Worm (Caenorhabditis elegans) whole organism, L2 larva: ENCODE measurements around the gene srx-10.

Experiments used
- elt-1 ChIP-seq: fragments of 150-350 bp; optimal IDR thresholded peaks from 2 replicates; lab custom pipeline; 2014; ENCODE audit warnings: missing biosample characterization, missing genetic modification characterization
- unc-62 ChIP-seq: fragments of 150-350 bp; optimal IDR thresholded peaks from 2 replicates; lab custom pipeline; 2014; ENCODE audit warnings: missing biosample characterization, missing genetic modification reagents, missing genetic modification characterization
- ztf-4 ChIP-seq: fragments of 150-350 bp; optimal IDR thresholded peaks from 2 replicates; lab custom pipeline; 2014; ENCODE audit warnings: missing biosample characterization, missing genetic modification characterization

- no peak for TF ChIP-seq ztf-4 (tag; lab: Kevin White, UChicago)
- TF ChIP-seq unc-62 (GFP tag; lab: Kevin White, UChicago), result no peak
- no peak for TF ChIP-seq elt-1 (tag; lab: Kevin White, UChicago)
Measured at ce11 chrV:13984828-13985227, 38.5 kb upstream of the srx-10 start, which contains the start of gene end-1.
